Worm (Caenorhabditis elegans): ENCODE results near the gene srab-23.
A peak's percentile ranks its signal among the peaks of the same experiment; 100 is the strongest.

The srab-23 gene

ce11 chrV:2066780-2067179 is 31.3 kb upstream of the srab-23 start, which contains the start of gene nhr-86:
TSS of gene nhr-86 (minus strand) at chrV:2066850.
- TF ChIP-seq C16A3.4 (tag; optimal IDR thresholded peaks at IDR 0.05) (no peak), nhr-20 (tag; optimal IDR thresholded peaks at IDR 0.05) (peak; percentile 27), skn-1 (tag; optimal IDR thresholded peaks at IDR 0.05) (peak; percentile 22), unc-86 (tag; optimal IDR thresholded peaks at IDR 0.05) (no peak), swsn-7 (tag; optimal IDR thresholded peaks at IDR 0.05) (no peak), snu-23 (GFP tag; optimal IDR thresholded peaks at IDR 0.05) (peak; percentile 39), nhr-85 (tag) (peak; percentile 31), fkh-10 (GFP tag; optimal IDR thresholded peaks at IDR 0.05) (no peak), nhr-28 (tag; optimal IDR thresholded peaks at IDR 0.05) (no peak), ztf-4 (tag; optimal IDR thresholded peaks at IDR 0.05) (no peak), efl-1 (optimal IDR thresholded peaks at IDR 0.05) (no peak), efl-1 (GFP tag; optimal IDR thresholded peaks at IDR 0.05 in 1 of 2) (no peak), aha-1 (tag; optimal IDR thresholded peaks at IDR 0.05) (no peak), blmp-1 (tag; optimal IDR thresholded peaks at IDR 0.05) (peak; percentile 54), lin-35 (GFP tag; optimal IDR thresholded peaks at IDR 0.05) (peak in 1 of 2 experiments; percentile 33)

ce11 chrV:2057324-2057723 is 21.9 kb upstream of the srab-23 start, which contains the start of gene comt-3:
TSS of gene comt-3 (plus strand) at chrV:2057537.
- TF ChIP-seq skn-1 (tag; optimal IDR thresholded peaks at IDR 0.05) (peak; percentile 99), nhr-71 (tag; optimal IDR thresholded peaks at IDR 0.05) (peak; percentile 8), lin-13 (GFP tag; optimal IDR thresholded peaks at IDR 0.05) (no peak), dpl-1 (GFP tag; optimal IDR thresholded peaks at IDR 0.05) (no peak), nhr-20 (tag; optimal IDR thresholded peaks at IDR 0.05) (peak; percentile 39), efl-1 (optimal IDR thresholded peaks at IDR 0.05) (no peak), efl-1 (GFP tag; optimal IDR thresholded peaks at IDR 0.05 in 1 of 2) (peak in 1 of 2 experiments; percentile 24), zip-4 (GFP tag; optimal IDR thresholded peaks at IDR 0.05) (peak; percentile 22), lin-35 (GFP tag; optimal IDR thresholded peaks at IDR 0.05) (peak in 1 of 2 experiments; percentile 3)

ce11 chrV:2055765-2056504 is 20.5 kb upstream of the srab-23 start:
- peak; percentile 15 for TF ChIP-seq dsc-1 (tag; optimal IDR thresholded peaks at IDR 0.05)
- peak; percentile 56 for TF ChIP-seq nhr-85 (tag)
- TF ChIP-seq fos-1 (tag; optimal IDR thresholded peaks at IDR 0.05) = no peak
- peak; percentile 15 for TF ChIP-seq fkh-8 (tag; optimal IDR thresholded peaks at IDR 0.05)
- TF ChIP-seq snu-23 (GFP tag; optimal IDR thresholded peaks at IDR 0.05) = peak; percentile 33
- no peak for TF ChIP-seq fkh-10 (GFP tag; optimal IDR thresholded peaks at IDR 0.05)
- peak; percentile 8 for TF ChIP-seq nhr-71 (tag; optimal IDR thresholded peaks at IDR 0.05)
- no peak for TF ChIP-seq ces-1 (GFP tag; optimal IDR thresholded peaks at IDR 0.05)
- TF ChIP-seq ztf-4 (tag; optimal IDR thresholded peaks at IDR 0.05) = no peak
- TF ChIP-seq elt-2 (tag; optimal IDR thresholded peaks at IDR 0.05) = peak; percentile 12
- peak; percentile 17 for TF ChIP-seq mep-1 (tag; optimal IDR thresholded peaks at IDR 0.05)
- TF ChIP-seq lsy-2 (tag; optimal IDR thresholded peaks at IDR 0.05) = peak in 1 of 2 experiments; percentile 20
- peak; percentile 47 for TF ChIP-seq blmp-1 (tag; optimal IDR thresholded peaks at IDR 0.05)
- TF ChIP-seq F16B12.6 (tag; optimal IDR thresholded peaks at IDR 0.05) = peak; percentile 60
- peak; percentile 33 for TF ChIP-seq nhr-20 (tag; optimal IDR thresholded peaks at IDR 0.05)
- peak; percentile 87 for TF ChIP-seq lin-14 (GFP tag; optimal IDR thresholded peaks at IDR 0.05)
- peak; percentile 17 to 19 for TF ChIP-seq efl-1 (optimal IDR thresholded peaks at IDR 0.05)
- TF ChIP-seq efl-1 (GFP tag; optimal IDR thresholded peaks at IDR 0.05 in 1 of 2) = no peak
- TF ChIP-seq pax-3 (tag; optimal IDR thresholded peaks at IDR 0.05) = no peak
- TF ChIP-seq sptf-1 (tag; optimal IDR thresholded peaks at IDR 0.05) = no peak
- no peak for TF ChIP-seq egl-13 (tag; optimal IDR thresholded peaks at IDR 0.05)

- TF ChIP-seq blmp-1 (tag; optimal IDR thresholded peaks at IDR 0.05) = peak; percentile 55
- no peak for TF ChIP-seq ceh-8 (GFP tag; optimal IDR thresholded peaks at IDR 0.05)
- TF ChIP-seq nhr-11 (tag; optimal IDR thresholded peaks at IDR 0.05) = no peak
- TF ChIP-seq F16B12.6 (tag; optimal IDR thresholded peaks at IDR 0.05) = no peak
- peak in 1 of 2 experiments; percentile 0 for TF ChIP-seq efl-1 (optimal IDR thresholded peaks at IDR 0.05)
- no peak for TF ChIP-seq efl-1 (GFP tag; optimal IDR thresholded peaks at IDR 0.05 in 1 of 2)
- peak; percentile 20 for TF ChIP-seq nhr-20 (tag; optimal IDR thresholded peaks at IDR 0.05)
- no peak for TF ChIP-seq lin-15B (tag; optimal IDR thresholded peaks at IDR 0.05)
These were observed 18.8 kb upstream of the srab-23 start for ce11 chrV:2054254-2054653.

Measured in whole organism, L1 larva.